Worm (Caenorhabditis elegans) whole organism, mixed stage, embryonic: ENCODE measurements around the gene rike-1.

Experiments
- nhr-237 ChIP-seq: fragments of 150-350 bp; optimal IDR thresholded peaks from 2 replicates; lab custom pipeline; 2014; ENCODE audit warnings: missing biosample characterization, missing genetic modification characterization
- nhr-76 ChIP-seq: sonication (generic microtip); optimal IDR thresholded peaks from 2 replicates; lab custom pipeline; 2017; ENCODE audit warnings: missing biosample characterization, missing genetic modification characterization

ce11 chrV:14500554-14500953 lies 45.1 kb downstream of the rike-1 start:
- TF ChIP-seq nhr-237, result no peak
- TF ChIP-seq nhr-76 (tag; lab: Kevin White, UChicago), result no peak
